Fruit fly (Drosophila melanogaster) whole organism, embryonic: ENCODE data around the gene CG10589.
A peak's percentile ranks its signal among the peaks of the same experiment; 100 is the strongest.

Experiments
- Atf-2 ChIP-seq: fragments of 200-800 bp; sonication (Bioruptor generic); optimal IDR thresholded peaks from 2 replicates; lab custom pipeline; 2016; ENCODE audit warnings: missing biosample characterization, missing genetic modification characterization
- Bdp1 ChIP-seq: fragments of 200-800 bp; sonication (Bioruptor generic); optimal IDR thresholded peaks from 3 replicates; lab custom pipeline; 2016; ENCODE audit warnings: missing biosample characterization, missing genetic modification characterization
- CG10462 ChIP-seq: fragments of 200-800 bp; sonication (Bioruptor generic); optimal IDR thresholded peaks from 2 replicates; lab custom pipeline; 2016; ENCODE audit warnings: missing biosample characterization, missing genetic modification characterization
- CG11085 ChIP-seq: fragments of 200-800 bp; sonication (Bioruptor generic); IDR thresholded peaks from 2 replicates; pipeline ENCODE4 v1.3.6; 2022; ENCODE audit warnings: missing biosample characterization, missing genetic modification characterization
- CG11093 ChIP-seq: fragments of 200-800 bp; sonication (Bioruptor generic); IDR thresholded peaks from 3 replicates; pipeline ENCODE4 v1.3.6; 2022; ENCODE audit warnings: missing biosample characterization, missing genetic modification characterization
- CG11560 ChIP-seq: fragments of 200-800 bp; sonication (Bioruptor generic); IDR thresholded peaks from 3 replicates; pipeline ENCODE4 v1.3.6; 2022; ENCODE audit warnings: missing biosample characterization, missing genetic modification characterization
- CG12155 ChIP-seq: fragments of 200-800 bp; sonication (Bioruptor generic); optimal IDR thresholded peaks from 3 replicates; lab custom pipeline; 2016; ENCODE audit warnings: missing biosample characterization, missing genetic modification characterization
- CG12659 ChIP-seq: fragments of 200-800 bp; sonication (Bioruptor generic); optimal IDR thresholded peaks from 3 replicates; lab custom pipeline; 2017; ENCODE audit warnings: mild to moderate bottlenecking, missing biosample characterization, missing genetic modification reagents, missing genetic modification characterization
- CG14860 ChIP-seq: fragments of 200-800 bp; sonication (Bioruptor generic); IDR thresholded peaks from 3 replicates; pipeline ENCODE4 v1.3.6; 2022; ENCODE audit warnings: missing biosample characterization, missing genetic modification characterization; ENCODE audit not compliant: partially characterized antibody
- CG15696 ChIP-seq: fragments of 200-800 bp; sonication (Bioruptor generic); optimal IDR thresholded peaks from 2 replicates; lab custom pipeline; 2019; ENCODE audit warnings: missing biosample characterization, mild to moderate bottlenecking, missing genetic modification characterization, moderate library complexity
- CG16779 ChIP-seq: fragments of 200-800 bp; sonication (Bioruptor generic); IDR thresholded peaks from 2 replicates; pipeline ENCODE4 v1.3.6; 2022; ENCODE audit warnings: missing biosample characterization, missing genetic modification characterization
- CG17186 ChIP-seq: fragments of 200-800 bp; sonication (Bioruptor generic); optimal IDR thresholded peaks from 3 replicates; lab custom pipeline; 2017; ENCODE audit warnings: missing biosample characterization, missing genetic modification reagents, missing genetic modification characterization
- CG32767 ChIP-seq: fragments of 200-800 bp; sonication (Bioruptor generic); IDR thresholded peaks from 2 replicates; pipeline ENCODE4 v1.3.6; 2022; ENCODE audit warnings: missing biosample characterization, missing genetic modification characterization
- CG3838 ChIP-seq: fragments of 200-800 bp; sonication (Bioruptor generic); optimal IDR thresholded peaks from 3 replicates; lab custom pipeline; 2016; ENCODE audit warnings: missing biosample characterization, missing genetic modification characterization
- CG43689 ChIP-seq: fragments of 200-800 bp; sonication (Bioruptor generic); IDR thresholded peaks from 2 replicates; pipeline ENCODE4 v1.3.6; 2022; ENCODE audit warnings: missing biosample characterization, missing genetic modification characterization
- CG4424 ChIP-seq: fragments of 200-800 bp; sonication (Bioruptor generic); optimal IDR thresholded peaks from 3 replicates; lab custom pipeline; 2016; ENCODE audit warnings: missing biosample characterization, missing genetic modification characterization
- CG6765 ChIP-seq: fragments of 200-800 bp; sonication (Bioruptor generic); optimal IDR thresholded peaks from 3 replicates; lab custom pipeline; 2017; ENCODE audit warnings: missing biosample characterization, mild to moderate bottlenecking, missing genetic modification characterization
- CG6791 ChIP-seq: fragments of 200-800 bp; sonication (Bioruptor generic); IDR thresholded peaks from 3 replicates; pipeline ENCODE4 v1.3.6; 2022; ENCODE audit warnings: missing biosample characterization, missing genetic modification characterization; ENCODE audit not compliant: partially characterized antibody
- CG6813 ChIP-seq: fragments of 200-800 bp; sonication (Bioruptor generic); optimal IDR thresholded peaks from 2 replicates; lab custom pipeline; 2017; ENCODE audit warnings: missing biosample characterization, missing genetic modification characterization, mild to moderate bottlenecking, moderate library complexity, missing genetic modification reagents
- CG7839 ChIP-seq: fragments of 200-800 bp; sonication (Bioruptor generic); optimal IDR thresholded peaks from 3 replicates; lab custom pipeline; 2018; ENCODE audit warnings: missing biosample characterization, mild to moderate bottlenecking, missing genetic modification characterization, moderate library complexity
- CG8359 ChIP-seq: fragments of 200-800 bp; sonication (Bioruptor generic); optimal IDR thresholded peaks from 2 replicates; lab custom pipeline; 2017; ENCODE audit warnings: missing biosample characterization, mild to moderate bottlenecking, missing genetic modification characterization, borderline replicate concordance
- Dad ChIP-seq: fragments of 200-800 bp; sonication (Bioruptor generic); optimal IDR thresholded peaks from 3 replicates; lab custom pipeline; 2016; ENCODE audit warnings: missing biosample characterization, missing genetic modification characterization
- Dbx ChIP-seq: fragments of 200-800 bp; sonication (Bioruptor generic); IDR thresholded peaks from 3 replicates; pipeline ENCODE4 v1.3.6; 2022; ENCODE audit warnings: missing biosample characterization, missing genetic modification characterization
- Deaf1 ChIP-seq: fragments of 200-800 bp; optimal IDR thresholded peaks from 3 replicates; lab custom pipeline; 2019; ENCODE audit warnings: missing biosample characterization, mild to moderate bottlenecking, missing genetic modification characterization, moderate library complexity
- Doc3 ChIP-seq: fragments of 200-800 bp; sonication (Bioruptor generic); IDR thresholded peaks from 3 replicates; pipeline ENCODE4 v1.3.6; 2022; ENCODE audit warnings: missing biosample characterization, missing genetic modification characterization; ENCODE audit not compliant: partially characterized antibody
- Eip74EF ChIP-seq, 2 experiments: fragments of 200-800 bp in 1 of 2; fragments of >200 bp in 1 of 2; sonication (Bioruptor generic) in 1 of 2; optimal IDR thresholded peaks; 2 replicates each; lab custom pipeline; 2017 to 2019; ENCODE audit warnings: missing biosample characterization in 2 of 2, missing genetic modification characterization in 2 of 2, mild to moderate bottlenecking in 1 of 2, moderate library complexity in 1 of 2
- Max ChIP-seq: fragments of 200-800 bp; sonication (Bioruptor generic); optimal IDR thresholded peaks from 2 replicates; lab custom pipeline; 2016; ENCODE audit warnings: missing biosample characterization, mild to moderate bottlenecking, missing genetic modification characterization
- NfI ChIP-seq: fragments of 200-800 bp; sonication (Bioruptor generic); optimal IDR thresholded peaks from 3 replicates; lab custom pipeline; 2018; ENCODE audit warnings: missing biosample characterization, mild to moderate bottlenecking, missing genetic modification characterization, moderate library complexity
- Poxn ChIP-seq: fragments of 200-800 bp; sonication (Bioruptor generic); IDR thresholded peaks from 2 replicates; pipeline ENCODE4 v1.3.6; 2022; ENCODE audit warnings: missing biosample characterization, missing genetic modification characterization
- Sin3A ChIP-seq: fragments of >200 bp; optimal IDR thresholded peaks from 2 replicates; lab custom pipeline; 2018
- Sox100B ChIP-seq: fragments of 200-800 bp; sonication (Bioruptor generic); optimal IDR thresholded peaks from 3 replicates; lab custom pipeline; 2018; ENCODE audit warnings: missing biosample characterization, mild to moderate bottlenecking, missing genetic modification characterization
- Spps ChIP-seq: fragments of 200-800 bp; sonication (Bioruptor generic); optimal IDR thresholded peaks from 2 replicates; lab custom pipeline; 2018; ENCODE audit warnings: missing biosample characterization, mild to moderate bottlenecking, missing genetic modification characterization
- abd-A ChIP-seq: fragments of 200-800 bp; sonication (Bioruptor generic); optimal IDR thresholded peaks from 3 replicates; lab custom pipeline; 2019; ENCODE audit warnings: missing biosample characterization, mild to moderate bottlenecking, missing genetic modification characterization, moderate library complexity
- al ChIP-seq: fragments of 200-800 bp; sonication (Bioruptor generic); IDR thresholded peaks from 2 replicates; pipeline ENCODE4 v1.3.6; 2022; ENCODE audit warnings: missing biosample characterization, missing genetic modification characterization
- amos ChIP-seq: fragments of 200-800 bp; sonication (Bioruptor generic); IDR thresholded peaks from 2 replicates; pipeline ENCODE4 v1.3.6; 2022; ENCODE audit warnings: missing biosample characterization, missing genetic modification characterization; ENCODE audit not compliant: partially characterized antibody
- ara ChIP-seq: fragments of 200-800 bp; sonication (Bioruptor generic); IDR thresholded peaks from 2 replicates; pipeline ENCODE4 v1.3.6; 2022; ENCODE audit warnings: missing biosample characterization, missing genetic modification characterization
- az2 ChIP-seq: fragments of 200-800 bp; sonication (Bioruptor generic); optimal IDR thresholded peaks from 3 replicates; lab custom pipeline; 2016; ENCODE audit warnings: missing biosample characterization, missing genetic modification characterization
- bsh ChIP-seq, 2 experiments: fragments of 200-800 bp; sonication (Bioruptor generic); optimal IDR thresholded peaks; 2 replicates each; lab custom pipeline; 2017 to 2018; ENCODE audit warnings: mild to moderate bottlenecking in 2 of 2, missing biosample characterization in 2 of 2, missing genetic modification characterization in 2 of 2, moderate library complexity in 1 of 2
- cad ChIP-seq: fragments of >200 bp; optimal IDR thresholded peaks from 2 replicates; lab custom pipeline; 2017; ENCODE audit warnings: missing biosample characterization, missing genetic modification characterization
- chinmo ChIP-seq: fragments of 200-800 bp; sonication (Bioruptor generic); IDR thresholded peaks from 4 replicates; pipeline ENCODE4 v1.3.6; 2022; ENCODE audit warnings: missing biosample characterization, missing genetic modification characterization; ENCODE audit not compliant: partially characterized antibody
- dan ChIP-seq: fragments of 200-800 bp; sonication (Bioruptor generic); IDR thresholded peaks from 2 replicates; pipeline ENCODE4 v1.3.6; 2022; ENCODE audit warnings: missing biosample characterization, missing genetic modification characterization
- dysf ChIP-seq: fragments of 200-800 bp; sonication (Bioruptor generic); IDR thresholded peaks from 3 replicates; pipeline ENCODE4 v1.3.6; 2022; ENCODE audit warnings: missing biosample characterization, missing genetic modification characterization
- exex ChIP-seq: fragments of 200-800 bp; sonication (Bioruptor generic); optimal IDR thresholded peaks from 4 replicates; lab custom pipeline; 2018; ENCODE audit warnings: missing biosample characterization, mild to moderate bottlenecking, missing genetic modification characterization, moderate library complexity
- gcm ChIP-seq: fragments of 200-800 bp; sonication (Bioruptor generic); optimal IDR thresholded peaks from 2 replicates; lab custom pipeline; 2019; ENCODE audit warnings: missing biosample characterization, mild to moderate bottlenecking, missing genetic modification characterization, moderate library complexity
- grn ChIP-seq: fragments of 200-800 bp; sonication (Bioruptor generic); optimal IDR thresholded peaks from 3 replicates; lab custom pipeline; 2017; ENCODE audit warnings: missing biosample characterization, missing genetic modification characterization
- lab ChIP-seq: fragments of 200-800 bp; sonication (Bioruptor generic); optimal IDR thresholded peaks from 3 replicates; lab custom pipeline; 2017; ENCODE audit warnings: missing biosample characterization, missing genetic modification characterization, mild to moderate bottlenecking, moderate library complexity, missing genetic modification reagents
- nmo ChIP-seq: fragments of 200-800 bp; sonication (Bioruptor generic); optimal IDR thresholded peaks from 2 replicates; lab custom pipeline; 2018; ENCODE audit warnings: missing biosample characterization, mild to moderate bottlenecking, missing genetic modification characterization, moderate library complexity
- peb ChIP-seq: fragments of 200-800 bp; sonication (Bioruptor generic); IDR thresholded peaks from 2 replicates; pipeline ENCODE4 v1.3.6; 2022; ENCODE audit warnings: missing biosample characterization, missing genetic modification characterization
- pho ChIP-seq: fragments of 200-800 bp; sonication (Bioruptor generic); optimal IDR thresholded peaks from 2 replicates; lab custom pipeline; 2016; ENCODE audit warnings: missing biosample characterization, missing genetic modification characterization
- tap ChIP-seq: fragments of 200-800 bp; optimal IDR thresholded peaks from 3 replicates; lab custom pipeline; 2019; ENCODE audit warnings: missing biosample characterization, mild to moderate bottlenecking, missing genetic modification characterization, moderate library complexity
- ttk ChIP-seq: fragments of 200-800 bp; sonication (Bioruptor generic); IDR thresholded peaks from 2 replicates; pipeline ENCODE4 v2.1.2; 2022; ENCODE audit warnings: missing biosample characterization, missing genetic modification characterization

CG10589 gene

dm6 chr3L:20950136-20950499 lies 22.5 kb downstream of the CG10589 start (continued):
- peak; percentile 75 for TF ChIP-seq CG7839
- no peak; the same call in 1 of the 2 replicates for TF ChIP-seq CG32767
- no peak for TF ChIP-seq Poxn (GFP tag; lab: Robert Waterston, UW)
- no peak for TF ChIP-seq CG14860 (GFP tag; lab: Robert Waterston, UW)
- TF ChIP-seq Doc3 (GFP tag; lab: Robert Waterston, UW), result no peak
- TF ChIP-seq Max (GFP tag; lab: Kevin White, UChicago), result peak; percentile 33
- TF ChIP-seq Dad (GFP tag; lab: Kevin White, UChicago), result no peak
- TF ChIP-seq cad, result no peak
- no peak for TF ChIP-seq CG11093 (GFP tag; lab: Robert Waterston, UW)
- TF ChIP-seq dysf, result peak; percentile 59; the same call in 2 of the 3 replicates
- TF ChIP-seq grn, result no peak
- peak; percentile 64 for TF ChIP-seq tap (tag; lab: Kevin White, UChicago)
- no peak for TF ChIP-seq CG16779 (GFP tag; lab: Robert Waterston, UW)
- peak; percentile 82 for TF ChIP-seq Sox100B
- peak; percentile 28 for TF ChIP-seq CG10462 (GFP tag; lab: Kevin White, UChicago)
- TF ChIP-seq Dbx (GFP tag; lab: Robert Waterston, UW), result no peak
- no peak for TF ChIP-seq al (GFP tag; lab: Robert Waterston, UW)
- TF ChIP-seq peb (GFP tag; lab: Robert Waterston, UW), result peak; percentile 56; the same call in 1 of the 2 replicates
- TF ChIP-seq CG6791 (GFP tag; lab: Robert Waterston, UW), result no peak
- TF ChIP-seq Eip74EF (GFP tag; optimal IDR thresholded peaks at IDR 0.05; lab: Kevin White, UChicago), result peak in 1 of 2 experiments; percentile 50
- no peak for TF ChIP-seq amos (GFP tag; lab: Robert Waterston, UW)
- TF ChIP-seq ttk (GFP tag; lab: Robert Waterston, UW), result peak; percentile 64
- TF ChIP-seq chinmo (GFP tag; lab: Robert Waterston, UW), result no peak
- TF ChIP-seq CG3838 (GFP tag; lab: Kevin White, UChicago), result no peak
- no peak for TF ChIP-seq CG11085
- no peak for TF ChIP-seq Bdp1 (GFP tag; lab: Kevin White, UChicago)
- peak; percentile 40 for TF ChIP-seq NfI
- peak; percentile 68 for TF ChIP-seq Spps (tag; lab: Kevin White, UChicago)
- peak; percentile 31 for TF ChIP-seq CG12659 (GFP tag; lab: Kevin White, UChicago)
- no peak for TF ChIP-seq CG17186 (GFP tag; lab: Kevin White, UChicago)
- no peak for TF ChIP-seq CG6765 (GFP tag; lab: Kevin White, UChicago)
- peak; percentile 52 for TF ChIP-seq CG15696 (tag; lab: Kevin White, UChicago)
- TF ChIP-seq bsh (GFP tag; optimal IDR thresholded peaks at IDR 0.05; lab: Kevin White, UChicago), result peak; percentile 88 to 91
- peak; percentile 88 for TF ChIP-seq nmo (GFP tag; lab: Kevin White, UChicago)
- TF ChIP-seq Deaf1 (tag; lab: Kevin White, UChicago), result no peak
- peak; percentile 52 for TF ChIP-seq lab (GFP tag; lab: Kevin White, UChicago)
- no peak for TF ChIP-seq CG12155
- TF ChIP-seq ara (GFP tag; lab: Robert Waterston, UW), result no peak
- TF ChIP-seq CG4424 (GFP tag; lab: Kevin White, UChicago), result peak; percentile 69
- TF ChIP-seq CG11560 (tag; lab: Robert Waterston, UW), result no peak
- no peak for TF ChIP-seq CG8359 (GFP tag; lab: Kevin White, UChicago)
- no peak for TF ChIP-seq abd-A
- TF ChIP-seq Atf-2 (GFP tag; lab: Kevin White, UChicago), result peak; percentile 34
- TF ChIP-seq dan, result no peak
- no peak for TF ChIP-seq CG6813
- no peak for TF ChIP-seq exex (tag; lab: Kevin White, UChicago)
- TF ChIP-seq gcm (GFP tag; lab: Kevin White, UChicago), result peak; percentile 56
- TF ChIP-seq pho (GFP tag; lab: Kevin White, UChicago), result no peak
- no peak for TF ChIP-seq Sin3A (lab: Kevin White, UChicago)
- TF ChIP-seq az2 (GFP tag; lab: Kevin White, UChicago), result peak; percentile 77
- TF ChIP-seq CG43689 (GFP tag; lab: Robert Waterston, UW), result no peak
